Fruit fly (Drosophila melanogaster) whole organism, embryonic: Measurements from ENCODE around the gene CG31278.
A peak's percentile ranks its signal among the peaks of the same experiment; 100 is the strongest.

Experiments used
- B-H1 ChIP-seq: fragments of 200-800 bp; sonication (Bioruptor generic); IDR thresholded peaks from 3 replicates; pipeline ENCODE4 v1.3.6; 2022; ENCODE audit warnings: missing biosample characterization, missing genetic modification characterization
- CG10959 ChIP-seq: fragments of 200-800 bp; sonication (Bioruptor generic); IDR thresholded peaks from 2 replicates; pipeline ENCODE4 v1.3.6; 2022; ENCODE audit warnings: missing biosample characterization, missing genetic modification characterization
- CG12155 ChIP-seq: fragments of 200-800 bp; sonication (Bioruptor generic); optimal IDR thresholded peaks from 3 replicates; lab custom pipeline; 2016; ENCODE audit warnings: missing biosample characterization, missing genetic modification characterization
- CG12769 ChIP-seq: fragments of 200-800 bp; sonication (Bioruptor generic); optimal IDR thresholded peaks from 2 replicates; lab custom pipeline; 2019; ENCODE audit warnings: missing biosample characterization, mild to moderate bottlenecking, missing genetic modification characterization, moderate library complexity
- CG13123 ChIP-seq: fragments of 200-800 bp; sonication (Bioruptor generic); optimal IDR thresholded peaks from 2 replicates; lab custom pipeline; 2016; ENCODE audit warnings: missing biosample characterization, missing genetic modification characterization
- CG15073 ChIP-seq: fragments of 200-800 bp; sonication (Bioruptor generic); optimal IDR thresholded peaks from 2 replicates; lab custom pipeline; 2016; ENCODE audit warnings: missing biosample characterization, missing genetic modification characterization
- CG18262 ChIP-seq: fragments of 200-800 bp; optimal IDR thresholded peaks from 3 replicates; lab custom pipeline; 2019; ENCODE audit warnings: missing biosample characterization, mild to moderate bottlenecking, missing genetic modification characterization, moderate library complexity
- CG2116 ChIP-seq: fragments of 200-800 bp; sonication (Bioruptor generic); optimal IDR thresholded peaks from 3 replicates; lab custom pipeline; 2018; ENCODE audit warnings: missing biosample characterization, mild to moderate bottlenecking, missing genetic modification characterization
- CG2129 ChIP-seq: fragments of 200-800 bp; sonication (Bioruptor generic); IDR thresholded peaks from 2 replicates; pipeline ENCODE4 v1.3.6; 2022; ENCODE audit warnings: missing biosample characterization, missing genetic modification characterization; ENCODE audit not compliant: partially characterized antibody
- CG31441 ChIP-seq: fragments of 200-800 bp; sonication (Bioruptor generic); IDR thresholded peaks from 2 replicates; pipeline ENCODE4 v1.3.6; 2022; ENCODE audit warnings: missing biosample characterization, missing genetic modification characterization
- CG3163 ChIP-seq: fragments of 200-800 bp; sonication (Bioruptor generic); optimal IDR thresholded peaks from 3 replicates; lab custom pipeline; 2016; ENCODE audit warnings: missing biosample characterization, missing genetic modification characterization
- CG34422 ChIP-seq: fragments of 200-800 bp; sonication (Bioruptor generic); IDR thresholded peaks from 3 replicates; pipeline ENCODE4 v1.3.6; 2022; ENCODE audit warnings: missing biosample characterization, missing genetic modification characterization
- CG3726 ChIP-seq: fragments of 200-800 bp; sonication (Bioruptor generic); IDR thresholded peaks from 3 replicates; pipeline ENCODE4, ENCODE4 v1.3.6; 2022; ENCODE audit warnings: missing biosample characterization, missing genetic modification characterization
- CG43689 ChIP-seq: fragments of 200-800 bp; sonication (Bioruptor generic); IDR thresholded peaks from 2 replicates; pipeline ENCODE4 v1.3.6; 2022; ENCODE audit warnings: missing biosample characterization, missing genetic modification characterization
- CG4707 ChIP-seq: fragments of 200-800 bp; sonication (Bioruptor generic); optimal IDR thresholded peaks from 2 replicates; lab custom pipeline; 2018; ENCODE audit warnings: missing biosample characterization, mild to moderate bottlenecking, missing genetic modification characterization, moderate library complexity
- CG4730 ChIP-seq: fragments of 200-800 bp; sonication (Bioruptor generic); IDR thresholded peaks from 2 replicates; pipeline ENCODE4 v1.3.6; 2022; ENCODE audit warnings: missing biosample characterization, missing genetic modification characterization
- CG6683 ChIP-seq: fragments of 200-800 bp; sonication (Bioruptor generic); optimal IDR thresholded peaks from 2 replicates; lab custom pipeline; 2017; ENCODE audit warnings: missing biosample characterization, mild to moderate bottlenecking, missing genetic modification characterization, missing genetic modification reagents
- CG7357 ChIP-seq: fragments of 200-800 bp; sonication (Bioruptor generic); IDR thresholded peaks from 3 replicates; pipeline ENCODE4 v1.3.6; 2022; ENCODE audit warnings: missing biosample characterization, missing genetic modification characterization
- CG8359 ChIP-seq: fragments of 200-800 bp; sonication (Bioruptor generic); optimal IDR thresholded peaks from 2 replicates; lab custom pipeline; 2017; ENCODE audit warnings: missing biosample characterization, mild to moderate bottlenecking, missing genetic modification characterization, borderline replicate concordance
- CG8388 ChIP-seq: fragments of 200-800 bp; sonication (Bioruptor generic); optimal IDR thresholded peaks from 2 replicates; lab custom pipeline; 2019; ENCODE audit warnings: missing biosample characterization, mild to moderate bottlenecking, missing genetic modification characterization, moderate library complexity
- CG8478 ChIP-seq: fragments of >200 bp; optimal IDR thresholded peaks from 2 replicates; lab custom pipeline; 2018
- CG9215 ChIP-seq: fragments of 200-800 bp; sonication (Bioruptor generic); IDR thresholded peaks from 2 replicates; pipeline ENCODE4 v1.3.6; 2022; ENCODE audit warnings: missing biosample characterization, missing genetic modification characterization
- CHES-1-like ChIP-seq: fragments of 200-800 bp; sonication (Bioruptor generic); optimal IDR thresholded peaks from 2 replicates; lab custom pipeline; 2016; ENCODE audit warnings: missing biosample characterization, missing genetic modification characterization
- CkIIα-i1 ChIP-seq: fragments of 200-800 bp; sonication (Bioruptor generic); IDR thresholded peaks from 2 replicates; pipeline ENCODE4 v1.3.6; 2022; ENCODE audit warnings: missing biosample characterization, missing genetic modification characterization
- D ChIP-seq, 2 experiments: fragments of 200-800 bp in 1 of 2; fragments of >200 bp in 1 of 2; sonication (Bioruptor generic) in 1 of 2; optimal IDR thresholded peaks; 2 replicates in 1 of 2; 3 replicates in 1 of 2; lab custom pipeline; 2017; ENCODE audit warnings: mild to moderate bottlenecking in 1 of 2, missing biosample characterization in 1 of 2, missing genetic modification characterization in 1 of 2, missing genetic modification reagents in 1 of 2
- D19B ChIP-seq: fragments of 200-800 bp; sonication (Bioruptor generic); optimal IDR thresholded peaks from 2 replicates; lab custom pipeline; 2017; ENCODE audit warnings: missing biosample characterization, mild to moderate bottlenecking, missing genetic modification characterization
- Dek ChIP-seq: fragments of 200-800 bp; sonication (Bioruptor generic); optimal IDR thresholded peaks from 3 replicates; lab custom pipeline; 2019; ENCODE audit warnings: missing biosample characterization, mild to moderate bottlenecking, missing genetic modification characterization, moderate library complexity
- Dref ChIP-seq: fragments of 200-800 bp; sonication (Bioruptor generic); IDR thresholded peaks from 2 replicates; pipeline ENCODE4 v1.3.6; 2022; ENCODE audit warnings: missing biosample characterization, missing genetic modification characterization
- Ets97D ChIP-seq: fragments of 200-800 bp; sonication (Bioruptor generic); optimal IDR thresholded peaks from 3 replicates; lab custom pipeline; 2016; ENCODE audit warnings: missing biosample characterization, missing genetic modification characterization
- Gug ChIP-seq: fragments of 200-800 bp; sonication (Bioruptor generic); IDR thresholded peaks from 4 replicates; pipeline ENCODE4 v1.3.6; 2022; ENCODE audit warnings: missing biosample characterization, missing genetic modification characterization
- Hr51 ChIP-seq, 2 experiments: fragments of 200-800 bp; sonication (Bioruptor generic); optimal IDR thresholded peaks; 2 replicates in 1 of 2; 3 replicates in 1 of 2; lab custom pipeline; 2016 to 2018; ENCODE audit warnings: missing biosample characterization in 2 of 2, missing genetic modification characterization in 2 of 2, mild to moderate bottlenecking in 1 of 2, moderate library complexity in 1 of 2
- Nf-YA ChIP-seq: fragments of 200-800 bp; sonication (Bioruptor generic); IDR thresholded peaks from 2 replicates; pipeline ENCODE4 v1.3.6; 2022; ENCODE audit warnings: missing biosample characterization, missing genetic modification characterization
- Sry-δ ChIP-seq: fragments of 200-800 bp; sonication (Bioruptor generic); optimal IDR thresholded peaks from 2 replicates; lab custom pipeline; 2016; ENCODE audit warnings: missing biosample characterization, missing genetic modification characterization
- Ssrp ChIP-seq: fragments of 200-800 bp; sonication (Bioruptor generic); optimal IDR thresholded peaks from 2 replicates; lab custom pipeline; 2018; ENCODE audit warnings: missing biosample characterization, mild to moderate bottlenecking, missing genetic modification characterization, moderate library complexity
- TFAM ChIP-seq: fragments of 200-800 bp; sonication (Bioruptor generic); optimal IDR thresholded peaks from 2 replicates; lab custom pipeline; 2017; ENCODE audit warnings: missing biosample characterization, missing genetic modification characterization, inconsistent platforms
- bsh ChIP-seq, 2 experiments: fragments of 200-800 bp; sonication (Bioruptor generic); optimal IDR thresholded peaks; 2 replicates each; lab custom pipeline; 2017 to 2018; ENCODE audit warnings: mild to moderate bottlenecking in 2 of 2, missing biosample characterization in 2 of 2, missing genetic modification characterization in 2 of 2, moderate library complexity in 1 of 2
- crc ChIP-seq: fragments of 200-800 bp; sonication (Bioruptor generic); optimal IDR thresholded peaks from 2 replicates; lab custom pipeline; 2016; ENCODE audit warnings: missing biosample characterization, missing genetic modification characterization
- dan ChIP-seq: fragments of 200-800 bp; sonication (Bioruptor generic); IDR thresholded peaks from 2 replicates; pipeline ENCODE4 v1.3.6; 2022; ENCODE audit warnings: missing biosample characterization, missing genetic modification characterization
- fd96Cb ChIP-seq: fragments of 200-800 bp; sonication (Bioruptor generic); optimal IDR thresholded peaks from 2 replicates; lab custom pipeline; 2018; ENCODE audit warnings: missing biosample characterization, mild to moderate bottlenecking, missing genetic modification characterization, moderate library complexity
- gcm2 ChIP-seq: fragments of 200-800 bp; sonication (Bioruptor generic); optimal IDR thresholded peaks from 2 replicates; lab custom pipeline; 2016; ENCODE audit warnings: missing biosample characterization, missing genetic modification characterization
- gsb ChIP-seq: fragments of 200-800 bp; sonication (Bioruptor generic); IDR thresholded peaks from 2 replicates; pipeline ENCODE4 v1.3.6; 2022; ENCODE audit warnings: missing biosample characterization, missing genetic modification characterization
- hbn ChIP-seq: fragments of 200-800 bp; sonication (Bioruptor generic); IDR thresholded peaks from 2 replicates; pipeline ENCODE4 v1.3.6; 2022; ENCODE audit warnings: missing biosample characterization, missing genetic modification characterization; ENCODE audit not compliant: partially characterized antibody
- ind ChIP-seq: fragments of 200-800 bp; sonication (Bioruptor generic); optimal IDR thresholded peaks from 3 replicates; lab custom pipeline; 2016; ENCODE audit warnings: missing biosample characterization, missing genetic modification characterization
- klu ChIP-seq: fragments of 200-800 bp; sonication (Bioruptor generic); IDR thresholded peaks from 2 replicates; pipeline ENCODE4 v1.3.6; 2022; ENCODE audit warnings: missing biosample characterization, missing genetic modification characterization
- lov ChIP-seq, 2 experiments: fragments of 200-800 bp in 1 of 2; fragments of >200 bp in 1 of 2; sonication (Bioruptor generic) in 1 of 2; IDR thresholded peaks in 1 of 2; optimal IDR thresholded peaks in 1 of 2; 2 replicates in 1 of 2; 3 replicates in 1 of 2; pipeline versions ENCODE4 v1.3.6 to Lab custom; 2017 to 2022; ENCODE audit warnings: missing biosample characterization in 1 of 2, missing genetic modification characterization in 1 of 2
- nom ChIP-seq: fragments of 200-800 bp; sonication (Bioruptor generic); optimal IDR thresholded peaks from 2 replicates; lab custom pipeline; 2017; ENCODE audit warnings: missing biosample characterization, missing genetic modification characterization, mild to moderate bottlenecking, moderate library complexity, missing genetic modification reagents
- seq ChIP-seq: fragments of 200-800 bp; sonication (Bioruptor generic); IDR thresholded peaks from 2 replicates; pipeline ENCODE4 v1.3.6; 2022; ENCODE audit warnings: missing biosample characterization, missing genetic modification characterization
- sim ChIP-seq: fragments of 200-800 bp; sonication (Bioruptor generic); IDR thresholded peaks from 2 replicates; pipeline ENCODE4 v1.3.6; 2022; ENCODE audit warnings: missing biosample characterization, missing genetic modification characterization
- sqz ChIP-seq: fragments of 200-800 bp; sonication (Bioruptor generic); optimal IDR thresholded peaks from 3 replicates; lab custom pipeline; 2018; ENCODE audit warnings: missing biosample characterization, mild to moderate bottlenecking, missing genetic modification characterization
- toy ChIP-seq: fragments of 200-800 bp; sonication (Bioruptor generic); IDR thresholded peaks from 2 replicates; pipeline ENCODE4 v1.3.6; 2022; ENCODE audit warnings: missing biosample characterization, missing genetic modification characterization
- zf30C ChIP-seq: fragments of 200-800 bp; sonication (Bioruptor generic); optimal IDR thresholded peaks from 3 replicates; lab custom pipeline; 2018; ENCODE audit warnings: missing biosample characterization, mild to moderate bottlenecking, missing genetic modification characterization

The CG31278 gene

dm6 chr3R:10681682-10681962 is 26.5 kb downstream of the CG31278 start (continued):
- peak; percentile 41; the same call in 1 of the 2 replicates for TF ChIP-seq CG10959 (GFP tag; lab: Robert Waterston, UW)
- TF ChIP-seq gcm2 (GFP tag; lab: Kevin White, UChicago), result no peak
- TF ChIP-seq seq (GFP tag; lab: Robert Waterston, UW), result peak; percentile 70
- 0 out of 3 replicates have a peak, but pooled peaks have one; percentile 39 for TF ChIP-seq CG3726 (GFP tag; lab: Robert Waterston, UW)
- peak; percentile 51 for TF ChIP-seq Ssrp
- TF ChIP-seq Dref (GFP tag; lab: Robert Waterston, UW), result no peak
- TF ChIP-seq hbn (GFP tag; lab: Robert Waterston, UW), result no peak
- no peak for TF ChIP-seq CG18262 (tag; lab: Kevin White, UChicago)
- no peak for TF ChIP-seq CG3163 (GFP tag; lab: Kevin White, UChicago)
- TF ChIP-seq fd96Cb, result peak; percentile 48
- no peak for TF ChIP-seq CG4707
- no peak for TF ChIP-seq D19B (GFP tag; lab: Kevin White, UChicago)
- TF ChIP-seq CG6683, result no peak
- TF ChIP-seq CG31441 (GFP tag; lab: Robert Waterston, UW), result no peak
- peak; percentile 59; the same call in 2 of the 3 replicates for TF ChIP-seq B-H1
- TF ChIP-seq bsh (GFP tag; optimal IDR thresholded peaks at IDR 0.05; lab: Kevin White, UChicago), result peak in 1 of 2 experiments; percentile 50
- no peak for TF ChIP-seq CG2129 (GFP tag; lab: Robert Waterston, UW)
- TF ChIP-seq sim (GFP tag; lab: Robert Waterston, UW), result peak; percentile 50
- TF ChIP-seq TFAM, result no peak
- no peak for TF ChIP-seq nom (GFP tag; lab: Kevin White, UChicago)
- TF ChIP-seq ind, result peak; percentile 8
- peak; percentile 77 for TF ChIP-seq Nf-YA (GFP tag; lab: Robert Waterston, UW)
- peak; percentile 48 for TF ChIP-seq CG8388 (GFP tag; lab: Kevin White, UChicago)
- 0 out of 2 replicates have a peak, but pooled peaks have one; percentile 42 for TF ChIP-seq toy (GFP tag; lab: Robert Waterston, UW)
- TF ChIP-seq D (optimal IDR thresholded peaks at IDR 0.05; lab: Kevin White, UChicago), result no peak
- TF ChIP-seq D (GFP tag; optimal IDR thresholded peaks at IDR 0.05; lab: Kevin White, UChicago), result no peak
- TF ChIP-seq klu (GFP tag; lab: Robert Waterston, UW), result peak; percentile 42; the same call in 1 of the 2 replicates
- TF ChIP-seq gsb (GFP tag; lab: Robert Waterston, UW), result no peak
- no peak for TF ChIP-seq CG7357
- peak; percentile 4; the same call in 1 of the 2 replicates for TF ChIP-seq CG9215 (GFP tag; lab: Robert Waterston, UW)
- TF ChIP-seq CkIIα-i1, result no peak
- TF ChIP-seq dan, result no peak
- no peak for TF ChIP-seq sqz
- TF ChIP-seq Sry-δ (GFP tag; lab: Kevin White, UChicago), result no peak
- TF ChIP-seq lov (optimal IDR thresholded peaks at IDR 0.05; lab: Kevin White, UChicago), result no peak
- peak; percentile 79 for TF ChIP-seq lov (GFP tag; IDR thresholded peaks at IDR 0.05; lab: Robert Waterston, UW)
- TF ChIP-seq CG43689, result no peak
- TF ChIP-seq CG8359 (GFP tag; lab: Kevin White, UChicago), result peak; percentile 19
- TF ChIP-seq CG4730 (GFP tag; lab: Robert Waterston, UW), result peak; percentile 50
- no peak for TF ChIP-seq CG12155
- no peak for TF ChIP-seq CG13123 (GFP tag; lab: Kevin White, UChicago)
- TF ChIP-seq CG34422 (GFP tag; lab: Robert Waterston, UW), result peak; percentile 37; the same call in 1 of the 3 replicates
- no peak for TF ChIP-seq CHES-1-like (GFP tag; lab: Kevin White, UChicago)
- no peak for TF ChIP-seq crc (GFP tag; lab: Kevin White, UChicago)
- no peak for TF ChIP-seq CG8478 (lab: Kevin White, UChicago)
- TF ChIP-seq CG2116 (GFP tag; lab: Kevin White, UChicago), result no peak
- TF ChIP-seq CG15073 (GFP tag; lab: Kevin White, UChicago), result no peak
- TF ChIP-seq Ets97D (GFP tag; lab: Kevin White, UChicago), result no peak
- TF ChIP-seq Gug, result peak; percentile 52; the same call in 1 of the 4 replicates
- peak; percentile 1 for TF ChIP-seq Dek
- peak in 1 of 2 experiments; percentile 49 for TF ChIP-seq Hr51 (GFP tag; optimal IDR thresholded peaks at IDR 0.05; lab: Kevin White, UChicago)
- peak; percentile 85 for TF ChIP-seq zf30C
- peak; percentile 30 for TF ChIP-seq CG12769 (tag; lab: Kevin White, UChicago)
